Fruit fly (Drosophila melanogaster): ENCODE measurements around the gene Idh.

dm6 chr3L:8368694-8369344 is 8.1 kb upstream of the Idh start:
- TF ChIP-seq CG8478 (optimal IDR thresholded peaks at IDR 0.05), result no peak
- no peak for TF ChIP-seq CTCF (optimal IDR thresholded peaks at IDR 0.05)

Measured in S2 (cell line).